Worm (Caenorhabditis elegans) whole organism, L3 larva: ENCODE measurements around the gene Y116F11B.13.

Source experiments
- R02D3.7 ChIP-seq: fragments of 150-350 bp; optimal IDR thresholded peaks from 2 replicates; lab custom pipeline; 2014; ENCODE audit warnings: missing biosample characterization, missing genetic modification characterization
- aly-2 ChIP-seq: fragments of 150-350 bp; optimal IDR thresholded peaks from 2 replicates; lab custom pipeline; 2014; ENCODE audit warnings: missing biosample characterization, missing genetic modification characterization
- ceh-28 ChIP-seq: fragments of 150-350 bp; optimal IDR thresholded peaks from 2 replicates; lab custom pipeline; 2014; ENCODE audit warnings: missing biosample characterization, missing genetic modification reagents, missing genetic modification characterization
- daf-12 ChIP-seq: fragments of 150-350 bp; optimal IDR thresholded peaks from 2 replicates; lab custom pipeline; 2014; ENCODE audit warnings: missing biosample characterization, missing genetic modification reagents, missing genetic modification characterization
- egl-27 ChIP-seq: sonication (generic microtip); optimal IDR thresholded peaks from 4 replicates; lab custom pipeline; 2017; ENCODE audit warnings: missing biosample characterization, missing genetic modification reagents, missing genetic modification characterization
- elt-2 ChIP-seq: sonication (generic microtip); optimal IDR thresholded peaks from 2 replicates; lab custom pipeline; 2016; ENCODE audit warnings: missing genetic modification reagents, mild to moderate bottlenecking, missing genetic modification characterization, missing compliant biosample characterization
- elt-3 ChIP-seq, 3 experiments: fragments of 150-350 bp in 1 of 3; sonication (generic microtip) in 2 of 3; optimal IDR thresholded peaks; 2 replicates in 2 of 3; 4 replicates in 1 of 3; lab custom pipeline; 2014 to 2017; ENCODE audit warnings: missing biosample characterization in 3 of 3, missing genetic modification characterization in 3 of 3
- eor-1 ChIP-seq, 2 experiments: fragments of 150-350 bp; optimal IDR thresholded peaks; 2 replicates each; lab custom pipeline; 2014 to 2018; ENCODE audit warnings: missing biosample characterization in 2 of 2, missing genetic modification characterization in 2 of 2
- fkh-10 ChIP-seq: sonication (generic microtip); optimal IDR thresholded peaks from 2 replicates; lab custom pipeline; 2017; ENCODE audit warnings: missing biosample characterization, missing genetic modification reagents, missing genetic modification characterization
- fos-1 ChIP-seq: fragments of 150-350 bp; optimal IDR thresholded peaks from 2 replicates; lab custom pipeline; 2014; ENCODE audit warnings: missing biosample characterization, missing genetic modification characterization
- hmg-11 ChIP-seq: sonication (generic microtip); optimal IDR thresholded peaks from 2 replicates; lab custom pipeline; 2016; ENCODE audit warnings: missing genetic modification characterization, missing compliant biosample characterization
- jun-1 ChIP-seq: fragments of 150-350 bp; optimal IDR thresholded peaks from 2 replicates; lab custom pipeline; 2014; ENCODE audit warnings: missing biosample characterization, missing genetic modification reagents, missing genetic modification characterization
- lsy-12 ChIP-seq: sonication (generic microtip); optimal IDR thresholded peaks from 2 replicates; lab custom pipeline; 2016; ENCODE audit warnings: mild to moderate bottlenecking, missing genetic modification characterization, missing compliant biosample characterization
- mdl-1 ChIP-seq: fragments of 150-350 bp; optimal IDR thresholded peaks from 2 replicates; lab custom pipeline; 2014; ENCODE audit warnings: missing biosample characterization, missing genetic modification characterization
- mml-1 ChIP-seq: fragments of 150-350 bp; sonication (generic microtip); optimal IDR thresholded peaks from 3 replicates; lab custom pipeline; 2014; ENCODE audit warnings: missing biosample characterization, missing genetic modification characterization
- nfya-1 ChIP-seq: sonication (generic microtip); optimal IDR thresholded peaks from 2 replicates; lab custom pipeline; 2017; ENCODE audit warnings: missing genetic modification characterization, mild to moderate bottlenecking, missing compliant biosample characterization, antibody characterized with exemption, moderate library complexity; ENCODE audit not compliant: insufficient read depth
- nhr-11 ChIP-seq: fragments of 150-350 bp; optimal IDR thresholded peaks from 2 replicates; lab custom pipeline; 2014; ENCODE audit warnings: missing biosample characterization, missing genetic modification characterization
- nhr-12 ChIP-seq: fragments of 150-350 bp; optimal IDR thresholded peaks from 2 replicates; lab custom pipeline; 2014; ENCODE audit warnings: missing biosample characterization, missing genetic modification characterization
- nhr-23 ChIP-seq: fragments of 150-350 bp; optimal IDR thresholded peaks from 2 replicates; lab custom pipeline; 2014; ENCODE audit warnings: missing biosample characterization, missing genetic modification reagents, missing genetic modification characterization
- nhr-237 ChIP-seq: fragments of 150-350 bp; optimal IDR thresholded peaks from 2 replicates; lab custom pipeline; 2014; ENCODE audit warnings: missing biosample characterization, missing genetic modification characterization
- nhr-25 ChIP-seq: sonication (generic microtip); optimal IDR thresholded peaks from 2 replicates; lab custom pipeline; 2017; ENCODE audit warnings: missing biosample characterization, missing genetic modification characterization
- nhr-28 ChIP-seq: fragments of 150-350 bp; optimal IDR thresholded peaks from 2 replicates; lab custom pipeline; 2014; ENCODE audit warnings: missing biosample characterization, missing genetic modification characterization
- nhr-67 ChIP-seq: fragments of 150-350 bp; optimal IDR thresholded peaks from 2 replicates; lab custom pipeline; 2014; ENCODE audit warnings: missing biosample characterization, missing genetic modification characterization
- nhr-76 ChIP-seq: fragments of 150-350 bp; sonication (generic microtip); optimal IDR thresholded peaks from 5 replicates; lab custom pipeline; 2014; ENCODE audit warnings: missing biosample characterization, missing genetic modification characterization
- nhr-77 ChIP-seq: fragments of 150-350 bp; optimal IDR thresholded peaks from 2 replicates; lab custom pipeline; 2014; ENCODE audit warnings: missing biosample characterization, missing genetic modification characterization
- pha-4 ChIP-seq: fragments of 150-350 bp; optimal IDR thresholded peaks from 2 replicates; lab custom pipeline; 2014; ENCODE audit warnings: missing biosample characterization, missing genetic modification reagents, missing genetic modification characterization
- pqm-1 ChIP-seq: fragments of 150-350 bp; optimal IDR thresholded peaks from 2 replicates; lab custom pipeline; 2017; ENCODE audit warnings: missing biosample characterization, missing genetic modification characterization, inconsistent platforms
- sea-2 ChIP-seq: fragments of 150-350 bp; sonication (generic microtip); optimal IDR thresholded peaks from 4 replicates; lab custom pipeline; 2014; ENCODE audit warnings: missing biosample characterization, missing genetic modification reagents, missing genetic modification characterization
- skn-1 ChIP-seq: fragments of 150-350 bp; optimal IDR thresholded peaks from 2 replicates; lab custom pipeline; 2014; ENCODE audit warnings: missing biosample characterization, missing genetic modification characterization
- snpc-4 ChIP-seq: fragments of 150-350 bp; optimal IDR thresholded peaks from 2 replicates; lab custom pipeline; 2014; ENCODE audit warnings: missing biosample characterization, missing genetic modification characterization
- tbx-2 ChIP-seq: sonication (generic microtip); optimal IDR thresholded peaks from 2 replicates; lab custom pipeline; 2016; ENCODE audit warnings: mild to moderate bottlenecking, missing genetic modification characterization, missing compliant biosample characterization
- unc-39 ChIP-seq: sonication (generic microtip); optimal IDR thresholded peaks from 4 replicates; lab custom pipeline; 2017; ENCODE audit warnings: missing biosample characterization, missing genetic modification characterization
- zag-1 ChIP-seq: fragments of 150-350 bp; optimal IDR thresholded peaks from 2 replicates; lab custom pipeline; 2014; ENCODE audit warnings: missing biosample characterization, missing genetic modification characterization
- ztf-4 ChIP-seq: fragments of 150-350 bp; optimal IDR thresholded peaks from 2 replicates; lab custom pipeline; 2014; ENCODE audit warnings: missing biosample characterization, missing genetic modification characterization

Gene Y116F11B.13

DNA sequence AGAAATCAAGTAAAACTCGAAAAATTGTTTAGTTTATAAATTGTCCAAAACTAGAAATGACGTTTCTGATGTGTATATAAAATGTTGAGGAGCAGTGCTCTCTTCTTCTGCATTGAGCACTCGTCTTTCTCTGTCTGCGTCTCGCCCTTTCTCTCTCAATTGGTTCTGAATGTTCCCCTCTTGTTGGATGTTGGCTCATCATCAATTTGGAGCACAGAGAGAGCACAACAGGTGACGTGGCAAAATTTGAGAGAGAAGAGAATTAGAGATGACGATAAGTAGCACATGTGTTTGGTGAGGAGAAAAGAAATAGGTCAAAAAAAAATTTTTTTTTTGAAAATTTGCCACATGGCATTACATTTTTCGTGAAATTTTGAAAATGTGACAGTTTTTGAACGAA is 14.5 kb downstream of the Y116F11B.13 start (continued):
- no peak for TF ChIP-seq nhr-28 (tag; lab: Kevin White, UChicago)
- no peak for TF ChIP-seq nhr-237 (tag; lab: Kevin White, UChicago)
- TF ChIP-seq nhr-76 (tag; lab: Kevin White, UChicago), result no peak
- no peak for TF ChIP-seq aly-2 (tag; lab: Kevin White, UChicago)
- no peak for TF ChIP-seq nhr-11 (tag; lab: Kevin White, UChicago)
- no peak for TF ChIP-seq skn-1 (tag; lab: Kevin White, UChicago)
- no peak for TF ChIP-seq nhr-77 (tag; lab: Kevin White, UChicago)
- TF ChIP-seq egl-27, result no peak
- TF ChIP-seq snpc-4 (tag; lab: Kevin White, UChicago), result no peak
- TF ChIP-seq nhr-25 (tag; lab: Kevin White, UChicago), result no peak
- no peak for TF ChIP-seq mml-1 (tag; lab: Kevin White, UChicago)
- no peak for TF ChIP-seq zag-1
- peak; percentile 10 for TF ChIP-seq hmg-11 (tag; lab: Kevin White, UChicago)
- TF ChIP-seq fkh-10, result no peak
- no peak for TF ChIP-seq nhr-23 (tag; lab: Kevin White, UChicago)
- TF ChIP-seq lsy-12 (tag; lab: Kevin White, UChicago), result no peak
- TF ChIP-seq nhr-67, result no peak
- no peak for TF ChIP-seq unc-39

DNA sequence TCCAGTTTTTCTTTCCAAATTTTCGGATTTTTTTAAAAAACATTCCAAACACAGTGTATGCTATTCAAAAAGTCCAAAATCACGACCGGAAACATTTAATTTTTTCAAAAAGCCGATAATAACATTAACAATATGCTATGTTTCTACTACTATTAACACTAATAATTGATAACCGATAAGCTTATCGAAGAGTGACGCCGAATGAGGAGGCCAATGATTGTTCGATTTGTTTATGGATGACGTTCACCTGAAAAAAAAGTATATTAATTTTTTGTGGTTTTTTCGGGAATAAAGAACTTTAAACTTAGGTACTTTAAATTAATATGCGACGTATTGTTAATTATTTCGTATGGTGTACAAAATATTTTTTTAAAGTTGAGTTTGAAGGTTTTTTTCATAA is 15.0 kb downstream of the Y116F11B.13 start:
- no peak for TF ChIP-seq nhr-12
- peak; percentile 75 for TF ChIP-seq elt-2
- no peak for TF ChIP-seq ceh-28 (tag; lab: Kevin White, UChicago)
- TF ChIP-seq ztf-4 (tag; lab: Kevin White, UChicago), result no peak
- no peak for TF ChIP-seq zag-1

DNA sequence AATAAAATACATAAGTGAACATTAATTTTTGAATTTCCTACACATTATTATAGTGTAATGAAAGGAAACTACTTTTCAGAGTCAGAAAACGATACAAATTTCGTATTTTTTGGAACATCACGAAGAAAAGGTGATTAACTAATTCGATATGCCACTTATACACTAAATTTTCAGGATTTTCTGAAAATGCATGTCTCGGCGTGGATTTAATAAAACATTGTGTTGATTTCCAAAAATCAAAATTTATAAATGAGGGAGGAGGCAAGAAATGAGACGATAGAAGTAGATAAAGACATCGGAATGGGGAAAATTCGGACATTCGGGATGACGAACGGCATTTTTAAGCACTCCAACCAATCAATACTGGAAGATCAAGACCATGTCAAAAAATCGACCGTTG is 16.2 kb downstream of the Y116F11B.13 start, which contains the start of gene Y116F11B.14:
TSS of gene Y116F11B.14 (plus strand) at position 301 of the 400 bp plus-strand sequence.
- TF ChIP-seq R02D3.7 (no peak), fos-1 (tag; lab: Kevin White, UChicago) (no peak), ztf-4 (tag; lab: Kevin White, UChicago) (no peak), nhr-67 (no peak), fkh-10 (no peak), tbx-2 (tag; lab: Kevin White, UChicago) (no peak), sea-2 (GFP tag; lab: Kevin White, UChicago) (no peak), jun-1 (tag; lab: Kevin White, UChicago) (no peak), snpc-4 (tag; lab: Kevin White, UChicago) (no peak), pha-4 (tag; lab: Kevin White, UChicago) (no peak), daf-12 (tag; lab: Kevin White, UChicago) (no peak), zag-1 (no peak), pqm-1 (tag; lab: Kevin White, UChicago) (no peak), mdl-1 (tag; lab: Kevin White, UChicago) (no peak), nfya-1 (no peak), mml-1 (tag; lab: Kevin White, UChicago) (no peak), elt-3 (tag; optimal IDR thresholded peaks at IDR 0.05; lab: Kevin White, UChicago) (no peak)

DNA sequence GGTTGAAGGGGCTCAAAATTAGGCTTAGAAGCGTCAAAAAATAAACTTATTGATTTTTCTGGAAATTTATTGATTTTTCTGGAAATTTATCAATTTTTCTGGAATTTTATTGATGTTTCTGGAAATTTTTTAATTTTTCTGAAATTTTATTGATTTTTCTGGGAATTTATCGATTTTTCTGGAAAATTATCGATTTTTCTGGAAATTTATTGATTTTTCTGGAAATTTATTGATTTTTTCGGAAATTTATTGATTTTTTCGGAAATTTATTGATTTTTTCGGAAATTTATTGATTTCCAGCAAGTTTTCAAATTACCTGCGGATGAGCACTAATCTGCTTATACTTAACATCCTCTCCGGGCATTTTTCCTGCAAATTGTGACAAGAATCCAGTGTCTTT is 18.8 kb downstream of the Y116F11B.13 start:
- no peak for TF ChIP-seq nhr-23 (tag; lab: Kevin White, UChicago)
- no peak for TF ChIP-seq eor-1 (tag; optimal IDR thresholded peaks at IDR 0.05; lab: Kevin White, UChicago)
- TF ChIP-seq ceh-28 (tag; lab: Kevin White, UChicago), result peak; percentile 87
- TF ChIP-seq nhr-12, result no peak

DNA sequence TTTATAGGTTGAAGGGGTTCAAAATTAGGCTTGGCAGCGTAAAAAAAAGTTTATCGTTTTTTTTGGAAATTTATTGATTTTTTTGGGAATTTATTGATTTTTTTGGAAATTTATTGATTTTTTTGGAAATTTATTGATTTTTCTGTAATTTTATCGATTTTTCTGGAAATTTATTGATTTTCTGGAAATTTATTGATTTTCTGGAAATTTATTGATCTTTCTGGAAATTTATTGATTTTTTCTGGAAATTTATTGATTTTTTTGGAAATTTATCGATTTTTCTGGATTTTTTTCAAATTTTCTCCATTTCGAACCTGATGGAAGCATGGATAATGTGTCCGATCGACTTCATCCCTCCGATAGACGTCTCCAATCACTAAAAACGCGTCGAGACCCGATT is 21.8 kb downstream of the Y116F11B.13 start:
- peak; percentile 92 for TF ChIP-seq ceh-28 (tag; lab: Kevin White, UChicago)
- no peak for TF ChIP-seq tbx-2 (tag; lab: Kevin White, UChicago)

DNA sequence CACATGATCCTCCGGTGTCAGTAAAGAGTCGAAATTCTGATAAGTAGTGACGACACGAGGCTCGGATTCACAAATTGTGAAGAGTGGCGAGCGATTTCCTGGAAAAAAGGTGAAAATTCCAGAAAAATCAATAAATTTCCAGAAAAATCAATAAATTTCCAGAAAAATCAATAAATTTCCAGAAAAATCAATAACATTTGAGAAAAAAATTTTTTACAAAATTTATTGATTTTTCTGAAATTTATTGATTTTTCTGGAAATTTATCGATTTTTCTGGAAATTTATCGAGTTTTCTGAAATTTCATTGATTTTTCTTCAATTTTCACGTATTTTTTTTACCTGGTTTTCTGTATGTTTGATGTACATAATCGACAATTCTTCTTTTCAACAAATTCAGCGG is 23.0 kb downstream of the Y116F11B.13 start:
- TF ChIP-seq nhr-23 (tag; lab: Kevin White, UChicago) (no peak), ceh-28 (tag; lab: Kevin White, UChicago) (peak; percentile 82)
